Fruit fly (Drosophila melanogaster) whole organism, embryonic: ENCODE measurements around the gene CG6511.

ENCODE experiments used
- Blimp-1 ChIP-seq: fragments of 200-800 bp; sonication (Bioruptor generic); optimal IDR thresholded peaks from 3 replicates; lab custom pipeline; 2018; ENCODE audit warnings: missing biosample characterization, missing genetic modification characterization, mild to moderate bottlenecking, moderate library complexity, missing genetic modification reagents
- CG12236 ChIP-seq: fragments of 200-800 bp; sonication (Bioruptor generic); optimal IDR thresholded peaks from 2 replicates; lab custom pipeline; 2016; ENCODE audit warnings: missing biosample characterization, missing genetic modification characterization
- CG13123 ChIP-seq: fragments of 200-800 bp; sonication (Bioruptor generic); optimal IDR thresholded peaks from 2 replicates; lab custom pipeline; 2016; ENCODE audit warnings: missing biosample characterization, missing genetic modification characterization
- CG13287 ChIP-seq: fragments of 200-800 bp; sonication (Bioruptor generic); IDR thresholded peaks from 2 replicates; pipeline ENCODE4 v1.3.6; 2022; ENCODE audit warnings: missing biosample characterization, missing genetic modification characterization; ENCODE audit not compliant: partially characterized antibody
- CG15479 ChIP-seq: fragments of 200-800 bp; sonication (Bioruptor generic); optimal IDR thresholded peaks from 3 replicates; lab custom pipeline; 2019; ENCODE audit warnings: missing biosample characterization, mild to moderate bottlenecking, missing genetic modification characterization, moderate library complexity
- CG16813 ChIP-seq: fragments of 200-800 bp; sonication (Bioruptor generic); IDR thresholded peaks from 3 replicates; pipeline ENCODE4 v1.3.6; 2022; ENCODE audit warnings: missing biosample characterization, missing genetic modification characterization; ENCODE audit not compliant: partially characterized antibody
- CG17802 ChIP-seq: fragments of 200-800 bp; sonication (Bioruptor generic); optimal IDR thresholded peaks from 2 replicates; lab custom pipeline; 2018; ENCODE audit warnings: missing biosample characterization, mild to moderate bottlenecking, missing genetic modification characterization, moderate library complexity
- CG17829 ChIP-seq: fragments of 200-800 bp; optimal IDR thresholded peaks from 2 replicates; lab custom pipeline; 2019; ENCODE audit warnings: missing biosample characterization, mild to moderate bottlenecking, missing genetic modification characterization, moderate library complexity
- CG2712 ChIP-seq: fragments of 200-800 bp; optimal IDR thresholded peaks from 3 replicates; lab custom pipeline; 2019; ENCODE audit warnings: missing biosample characterization, mild to moderate bottlenecking, missing genetic modification characterization, moderate library complexity
- CG30020 ChIP-seq: fragments of 200-800 bp; optimal IDR thresholded peaks from 2 replicates; lab custom pipeline; 2019; ENCODE audit warnings: missing biosample characterization, mild to moderate bottlenecking, missing genetic modification characterization, moderate library complexity
- CG33213 ChIP-seq: fragments of 200-800 bp; sonication (Bioruptor generic); optimal IDR thresholded peaks from 3 replicates; lab custom pipeline; 2016; ENCODE audit warnings: missing biosample characterization, missing genetic modification characterization
- CG4282 ChIP-seq: fragments of 200-800 bp; sonication (Bioruptor generic); optimal IDR thresholded peaks from 2 replicates; lab custom pipeline; 2016; ENCODE audit warnings: missing biosample characterization, missing genetic modification characterization
- CG7357 ChIP-seq: fragments of 200-800 bp; sonication (Bioruptor generic); IDR thresholded peaks from 3 replicates; pipeline ENCODE4 v1.3.6; 2022; ENCODE audit warnings: missing biosample characterization, missing genetic modification characterization
- CG7839 ChIP-seq: fragments of 200-800 bp; sonication (Bioruptor generic); optimal IDR thresholded peaks from 3 replicates; lab custom pipeline; 2018; ENCODE audit warnings: missing biosample characterization, mild to moderate bottlenecking, missing genetic modification characterization, moderate library complexity
- CG8089 ChIP-seq: fragments of 200-800 bp; sonication (Bioruptor generic); optimal IDR thresholded peaks from 3 replicates; lab custom pipeline; 2016; ENCODE audit warnings: missing biosample characterization, missing genetic modification characterization
- D19A ChIP-seq: fragments of 200-800 bp; optimal IDR thresholded peaks from 3 replicates; lab custom pipeline; 2019; ENCODE audit warnings: missing biosample characterization, mild to moderate bottlenecking, missing genetic modification characterization, moderate library complexity
- Dbx ChIP-seq: fragments of 200-800 bp; sonication (Bioruptor generic); IDR thresholded peaks from 3 replicates; pipeline ENCODE4 v1.3.6; 2022; ENCODE audit warnings: missing biosample characterization, missing genetic modification characterization
- Deaf1 ChIP-seq: fragments of 200-800 bp; optimal IDR thresholded peaks from 3 replicates; lab custom pipeline; 2019; ENCODE audit warnings: missing biosample characterization, mild to moderate bottlenecking, missing genetic modification characterization, moderate library complexity
- Dip3 ChIP-seq: fragments of 200-800 bp; sonication (Bioruptor generic); optimal IDR thresholded peaks from 3 replicates; lab custom pipeline; 2016; ENCODE audit warnings: missing biosample characterization, missing genetic modification characterization
- Dll ChIP-seq: fragments of 200-800 bp; sonication (Bioruptor generic); IDR thresholded peaks from 4 replicates; pipeline ENCODE4 v1.3.6; 2022; ENCODE audit warnings: missing biosample characterization, missing genetic modification characterization; ENCODE audit not compliant: partially characterized antibody
- E2f2 ChIP-seq: fragments of 200-800 bp; sonication (Bioruptor generic); IDR thresholded peaks from 2 replicates; pipeline ENCODE4 v1.3.6; 2022; ENCODE audit warnings: missing biosample characterization, missing genetic modification characterization
- HLH54F ChIP-seq: fragments of 200-800 bp; sonication (Bioruptor generic); optimal IDR thresholded peaks from 3 replicates; lab custom pipeline; 2016; ENCODE audit warnings: missing biosample characterization, missing genetic modification characterization
- HmgD ChIP-seq: fragments of 200-800 bp; sonication (Bioruptor generic); optimal IDR thresholded peaks from 3 replicates; lab custom pipeline; 2016; ENCODE audit warnings: missing biosample characterization, missing genetic modification characterization
- Scr ChIP-seq: fragments of 200-800 bp; sonication (Bioruptor generic); IDR thresholded peaks from 2 replicates; pipeline ENCODE4 v1.3.6; 2022; ENCODE audit warnings: missing biosample characterization, missing genetic modification characterization; ENCODE audit not compliant: partially characterized antibody
- Six4 ChIP-seq: fragments of 200-800 bp; sonication (Bioruptor generic); optimal IDR thresholded peaks from 2 replicates; lab custom pipeline; 2016; ENCODE audit warnings: missing biosample characterization, missing genetic modification characterization
- Sry-β ChIP-seq: fragments of 200-800 bp; sonication (Bioruptor generic); optimal IDR thresholded peaks from 2 replicates; lab custom pipeline; 2018; ENCODE audit warnings: missing biosample characterization, mild to moderate bottlenecking, missing genetic modification characterization, moderate library complexity
- ara ChIP-seq: fragments of 200-800 bp; sonication (Bioruptor generic); IDR thresholded peaks from 2 replicates; pipeline ENCODE4 v1.3.6; 2022; ENCODE audit warnings: missing biosample characterization, missing genetic modification characterization
- ash1 ChIP-seq: fragments of 200-800 bp; sonication (Bioruptor generic); optimal IDR thresholded peaks from 2 replicates; lab custom pipeline; 2018; ENCODE audit warnings: missing biosample characterization, mild to moderate bottlenecking, missing genetic modification characterization
- ato ChIP-seq: fragments of 200-800 bp; sonication (Bioruptor generic); IDR thresholded peaks from 2 replicates; pipeline ENCODE4 v1.3.6; 2022; ENCODE audit warnings: missing biosample characterization, missing genetic modification characterization; ENCODE audit not compliant: partially characterized antibody
- btn ChIP-seq: fragments of 200-800 bp; sonication (Bioruptor generic); optimal IDR thresholded peaks from 2 replicates; lab custom pipeline; 2016; ENCODE audit warnings: missing biosample characterization, missing genetic modification characterization
- dmrt11E ChIP-seq: fragments of 200-800 bp; sonication (Bioruptor generic); optimal IDR thresholded peaks from 3 replicates; lab custom pipeline; 2018; ENCODE audit warnings: missing biosample characterization, mild to moderate bottlenecking, missing genetic modification characterization, moderate library complexity
- emc ChIP-seq: fragments of 200-800 bp; sonication (Bioruptor generic); optimal IDR thresholded peaks from 2 replicates; lab custom pipeline; 2016; ENCODE audit warnings: missing biosample characterization, missing genetic modification characterization
- fru ChIP-seq: fragments of >200 bp; optimal IDR thresholded peaks from 2 replicates; lab custom pipeline; 2017
- hkb ChIP-seq, 2 experiments: fragments of 200-800 bp in 1 of 2; fragments of >200 bp in 1 of 2; sonication (Bioruptor generic) in 1 of 2; IDR thresholded peaks in 1 of 2; optimal IDR thresholded peaks in 1 of 2; 2 replicates each; pipeline versions ENCODE4 v1.3.6 to Lab custom; 2017 to 2022; ENCODE audit warnings: missing biosample characterization in 1 of 2, missing genetic modification characterization in 1 of 2
- hth ChIP-seq: fragments of >200 bp; optimal IDR thresholded peaks from 2 replicates; lab custom pipeline; 2017; ENCODE audit warnings: inconsistent platforms
- jing ChIP-seq: fragments of 200-800 bp; sonication (Bioruptor generic); optimal IDR thresholded peaks from 2 replicates; lab custom pipeline; 2018; ENCODE audit warnings: missing biosample characterization, mild to moderate bottlenecking, missing genetic modification characterization
- ken ChIP-seq: fragments of 200-800 bp; sonication (Bioruptor generic); IDR thresholded peaks from 3 replicates; pipeline ENCODE4 v1.3.6; 2022; ENCODE audit warnings: missing biosample characterization, missing genetic modification characterization
- lilli ChIP-seq: fragments of 200-800 bp; sonication (Bioruptor generic); optimal IDR thresholded peaks from 3 replicates; lab custom pipeline; 2016; ENCODE audit warnings: missing biosample characterization, missing genetic modification characterization
- nmo ChIP-seq: fragments of 200-800 bp; sonication (Bioruptor generic); optimal IDR thresholded peaks from 2 replicates; lab custom pipeline; 2018; ENCODE audit warnings: missing biosample characterization, mild to moderate bottlenecking, missing genetic modification characterization, moderate library complexity
- odd ChIP-seq: fragments of 200-800 bp; sonication (Bioruptor generic); optimal IDR thresholded peaks from 2 replicates; lab custom pipeline; 2017; ENCODE audit warnings: missing biosample characterization, mild to moderate bottlenecking, missing genetic modification characterization
- pb ChIP-seq: fragments of 200-800 bp; sonication (Bioruptor generic); optimal IDR thresholded peaks from 3 replicates; lab custom pipeline; 2016; ENCODE audit warnings: missing biosample characterization, missing genetic modification characterization
- pita ChIP-seq: fragments of 200-800 bp; sonication (Bioruptor generic); optimal IDR thresholded peaks from 2 replicates; lab custom pipeline; 2017; ENCODE audit warnings: missing biosample characterization, mild to moderate bottlenecking, missing genetic modification characterization
- psq ChIP-seq: fragments of 200-800 bp; sonication (Bioruptor generic); optimal IDR thresholded peaks from 2 replicates; lab custom pipeline; 2017; ENCODE audit warnings: missing biosample characterization, missing genetic modification characterization
- pum ChIP-seq: fragments of 200-800 bp; sonication (Bioruptor generic); optimal IDR thresholded peaks from 2 replicates; lab custom pipeline; 2016; ENCODE audit warnings: missing biosample characterization, missing genetic modification characterization
- scrt ChIP-seq: fragments of 200-800 bp; sonication (Bioruptor generic); optimal IDR thresholded peaks from 2 replicates; lab custom pipeline; 2018; ENCODE audit warnings: missing biosample characterization, mild to moderate bottlenecking, missing genetic modification characterization, moderate library complexity
- seq ChIP-seq: fragments of 200-800 bp; sonication (Bioruptor generic); IDR thresholded peaks from 2 replicates; pipeline ENCODE4 v1.3.6; 2022; ENCODE audit warnings: missing biosample characterization, missing genetic modification characterization
- sim ChIP-seq: fragments of 200-800 bp; sonication (Bioruptor generic); IDR thresholded peaks from 2 replicates; pipeline ENCODE4 v1.3.6; 2022; ENCODE audit warnings: missing biosample characterization, missing genetic modification characterization
- sima ChIP-seq: fragments of 200-800 bp; sonication (Bioruptor generic); optimal IDR thresholded peaks from 2 replicates; lab custom pipeline; 2016; ENCODE audit warnings: missing biosample characterization, missing genetic modification characterization

CG6511 gene

dm6 chr3L:8765493-8765892 lies 44.4 kb downstream of the CG6511 start (continued):
- peak; percentile 65; the same call in 1 of the 2 replicates for TF ChIP-seq ara
- no peak for TF ChIP-seq HLH54F (GFP tag; lab: Kevin White, UChicago)

dm6 chr3L:8765969-8766538 lies 44.9 kb downstream of the CG6511 start:
- TF ChIP-seq Dll (peak; percentile 49; the same call in 2 of the 4 replicates), ato (GFP tag; lab: Robert Waterston, UW) (no peak; the same call in none of the 2 replicates), scrt (GFP tag; lab: Kevin White, UChicago) (peak; percentile 86), sim (GFP tag; lab: Robert Waterston, UW) (peak; percentile 92), dmrt11E (tag; lab: Kevin White, UChicago) (peak; percentile 98), Six4 (GFP tag; lab: Kevin White, UChicago) (peak; percentile 97), D19A (tag; lab: Kevin White, UChicago) (peak; percentile 91), CG17802 (tag; lab: Kevin White, UChicago) (peak; percentile 78), lilli (GFP tag; lab: Kevin White, UChicago) (peak; percentile 99), ash1 (GFP tag; lab: Kevin White, UChicago) (no peak), CG33213 (GFP tag; lab: Kevin White, UChicago) (peak; percentile 86), CG16813 (GFP tag; lab: Robert Waterston, UW) (peak; percentile 59), hkb (optimal IDR thresholded peaks at IDR 0.05; lab: Kevin White, UChicago) (no peak), hkb (GFP tag; IDR thresholded peaks at IDR 0.05; lab: Robert Waterston, UW) (peak; percentile 96), hth (no peak), btn (GFP tag; lab: Kevin White, UChicago) (peak; percentile 87), psq (peak; percentile 83), nmo (peak; percentile 100), ken (GFP tag; lab: Robert Waterston, UW) (peak; percentile 98), emc (GFP tag; lab: Kevin White, UChicago) (peak; percentile 92), seq (GFP tag; lab: Robert Waterston, UW) (peak; percentile 98), Dip3 (GFP tag; lab: Kevin White, UChicago) (peak; percentile 98), CG17829 (tag; lab: Kevin White, UChicago) (peak; percentile 98), CG13123 (GFP tag; lab: Kevin White, UChicago) (peak; percentile 96), CG13287 (GFP tag; lab: Robert Waterston, UW) (peak; percentile 66), pita (GFP tag; lab: Kevin White, UChicago) (no peak), CG15479 (no peak), CG8089 (GFP tag; lab: Kevin White, UChicago) (peak; percentile 96), CG7357 (GFP tag; lab: Robert Waterston, UW) (peak; percentile 96), Scr (GFP tag; lab: Robert Waterston, UW) (peak; percentile 44), odd (peak; percentile 98), Blimp-1 (peak; percentile 95), CG30020 (tag; lab: Kevin White, UChicago) (peak; percentile 90), pb (GFP tag; lab: Kevin White, UChicago) (peak; percentile 86), Sry-β (peak; percentile 71), CG2712 (tag; lab: Kevin White, UChicago) (peak; percentile 99), E2f2 (GFP tag; lab: Robert Waterston, UW) (peak; percentile 83), sima (peak; percentile 65), CG7839 (tag; lab: Kevin White, UChicago) (peak; percentile 99), CG4282 (GFP tag; lab: Kevin White, UChicago) (peak; percentile 97), fru (lab: Kevin White, UChicago) (no peak), HmgD (peak; percentile 82), Dbx (GFP tag; lab: Robert Waterston, UW) (peak; percentile 97), pum (GFP tag; lab: Kevin White, UChicago) (peak; percentile 92), jing (GFP tag; lab: Kevin White, UChicago) (peak; percentile 98), CG12236 (GFP tag; lab: Kevin White, UChicago) (peak; percentile 95), Deaf1 (tag; lab: Kevin White, UChicago) (peak; percentile 82)
